Fruit fly (Drosophila melanogaster) S2 (cell line): ENCODE measurements around the gene CG12017.

Source experiments
- CG8478 ChIP-seq: fragments of >200 bp; optimal IDR thresholded peaks from 2 replicates; lab custom pipeline; 2018
- CTCF ChIP-seq, 2 experiments: fragments of >200 bp; optimal IDR thresholded peaks; 2 replicates each; lab custom pipeline; 2018

CG12017 gene

dm6 chr3L:3336368-3337164 lies 56.5 kb downstream of the CG12017 start, which contains the start of the genes Drsl6 and kst:
TSS of gene Drsl6 (minus strand) at chr3L:3336418.
TSS of gene kst (plus strand) at chr3L:3336860.
- no peak for TF ChIP-seq CTCF (optimal IDR thresholded peaks at IDR 0.05; lab: Kevin White, UChicago)
- TF ChIP-seq CG8478 (lab: Kevin White, UChicago), result no peak

dm6 chr3L:3337345-3337928 lies 57.4 kb downstream of the CG12017 start:
- TF ChIP-seq CG8478 (lab: Kevin White, UChicago) (no peak), CTCF (optimal IDR thresholded peaks at IDR 0.05; lab: Kevin White, UChicago) (no peak)

dm6 chr3L:3338028-3338855 lies 58.2 kb downstream of the CG12017 start:
- TF ChIP-seq CG8478 (lab: Kevin White, UChicago) (no peak), CTCF (optimal IDR thresholded peaks at IDR 0.05; lab: Kevin White, UChicago) (no peak)

dm6 chr3L:3338882-3339590 lies 59.0 kb downstream of the CG12017 start:
- no peak for TF ChIP-seq CG8478 (lab: Kevin White, UChicago)
- TF ChIP-seq CTCF (optimal IDR thresholded peaks at IDR 0.05; lab: Kevin White, UChicago), result no peak

- TF ChIP-seq CTCF (optimal IDR thresholded peaks at IDR 0.05; lab: Kevin White, UChicago), result no peak
Observed at dm6 chr3L:3339695-3340226, 59.7 kb downstream of the CG12017 start.
